Worm (Caenorhabditis elegans): ENCODE results near the gene M163.9.

The M163.9 gene

DNA sequence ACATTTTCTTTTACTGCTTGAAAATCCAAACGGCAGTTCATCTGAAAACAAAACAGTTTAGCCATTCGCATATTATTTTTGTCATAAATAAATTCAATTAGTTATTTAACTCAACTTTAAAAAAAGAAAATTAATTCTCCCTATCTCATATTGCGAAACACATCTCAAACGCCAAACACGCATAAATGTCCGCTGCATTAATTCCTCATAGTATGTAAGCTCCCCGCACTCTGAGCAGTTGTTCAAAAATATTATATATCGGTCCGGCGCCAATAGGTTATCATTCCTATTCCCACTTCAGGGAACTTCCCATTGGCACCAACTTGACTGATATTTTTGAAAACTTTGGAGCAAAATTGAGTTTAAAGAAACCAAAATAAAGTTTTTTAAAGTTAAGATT lies 8.8 kb downstream of the M163.9 start:
- no peak for TF ChIP-seq ceh-18 (tag; optimal IDR thresholded peaks at IDR 0.05)
- TF ChIP-seq ceh-19 (GFP tag; optimal IDR thresholded peaks at IDR 0.05): no peak
- no peak for TF ChIP-seq F13H6.1 (tag; optimal IDR thresholded peaks at IDR 0.05)
- TF ChIP-seq pat-9 (tag; optimal IDR thresholded peaks at IDR 0.05): no peak
- no peak for TF ChIP-seq ceh-14 (tag; optimal IDR thresholded peaks at IDR 0.05)
- TF ChIP-seq T23F11.4 (GFP tag; optimal IDR thresholded peaks at IDR 0.05): no peak
- TF ChIP-seq mec-3 (tag; optimal IDR thresholded peaks at IDR 0.05; ENCODE audit: borderline replicate concordance): no peak
- TF ChIP-seq pros-1 (tag; optimal IDR thresholded peaks at IDR 0.05): no peak
- no peak for TF ChIP-seq fax-1 (tag; optimal IDR thresholded peaks at IDR 0.05)
- no peak for TF ChIP-seq pqm-1 (tag; optimal IDR thresholded peaks at IDR 0.05)
- no peak for TF ChIP-seq unc-42 (tag; optimal IDR thresholded peaks at IDR 0.05)
- TF ChIP-seq tbx-2 (tag; optimal IDR thresholded peaks at IDR 0.05): no peak
- TF ChIP-seq lim-6 (tag; optimal IDR thresholded peaks at IDR 0.05): no peak
- TF ChIP-seq unc-3 (GFP tag; conservative IDR thresholded peaks at IDR 0.05): no peak
- TF ChIP-seq unc-3 (tag; optimal IDR thresholded peaks at IDR 0.05): no peak

ce11 chrX:14478743-14479428 lies 9.5 kb downstream of the M163.9 start, which contains the start of gene M163.11:
Gene M163.11, plus strand, starts transcription at chrX:14479378.
- TF ChIP-seq dve-1 (tag; optimal IDR thresholded peaks at IDR 0.05): peak; percentile 45
- TF ChIP-seq hlh-6 (tag; optimal IDR thresholded peaks at IDR 0.05): no peak

- TF ChIP-seq Y22D7AL.16 (tag; optimal IDR thresholded peaks at IDR 0.05) (no peak), sox-4 (tag; optimal IDR thresholded peaks at IDR 0.05) (peak; percentile 33), rnt-1 (tag; optimal IDR thresholded peaks at IDR 0.05) (peak; percentile 25), pha-2 (tag; optimal IDR thresholded peaks at IDR 0.05) (peak; percentile 17), ceh-2 (tag; optimal IDR thresholded peaks at IDR 0.05) (peak; percentile 4), ceh-14 (tag; optimal IDR thresholded peaks at IDR 0.05) (peak; percentile 11), unc-55 (GFP tag; optimal IDR thresholded peaks at IDR 0.05) (peak; percentile 23), ceh-45 (GFP tag; IDR thresholded peaks at IDR 0.05) (no peak), elt-2 (tag; optimal IDR thresholded peaks at IDR 0.05) (peak; percentile 72), nhr-232 (tag; optimal IDR thresholded peaks at IDR 0.05) (no peak), ceh-18 (tag; optimal IDR thresholded peaks at IDR 0.05) (peak; percentile 61), fkh-10 (GFP tag; optimal IDR thresholded peaks at IDR 0.05) (no peak), lim-6 (tag; optimal IDR thresholded peaks at IDR 0.05) (no peak), madf-2 (tag; optimal IDR thresholded peaks at IDR 0.05) (peak; percentile 48), ets-4 (tag; optimal IDR thresholded peaks at IDR 0.05) (no peak), F13H6.1 (tag; optimal IDR thresholded peaks at IDR 0.05) (peak; percentile 8), tbx-2 (tag; optimal IDR thresholded peaks at IDR 0.05) (peak; percentile 72), sdc-2 (tag; optimal IDR thresholded peaks at IDR 0.05) (peak; percentile 76), hlh-13 (GFP tag; optimal IDR thresholded peaks at IDR 0.05) (no peak), ceh-48 (tag; optimal IDR thresholded peaks at IDR 0.05) (peak; percentile 18), ceh-31 (tag; optimal IDR thresholded peaks at IDR 0.05) (peak; percentile 46), nfya-1 (tag; optimal IDR thresholded peaks at IDR 0.05) (peak; percentile 72), ahr-1 (tag; optimal IDR thresholded peaks at IDR 0.05) (no peak), ceh-9 (tag; optimal IDR thresholded peaks at IDR 0.05) (no peak), ceh-30 (tag; optimal IDR thresholded peaks at IDR 0.05) (no peak), C08G9.2 (tag; optimal IDR thresholded peaks at IDR 0.05) (no peak), pat-9 (tag; optimal IDR thresholded peaks at IDR 0.05) (peak; percentile 2), ceh-6 (GFP tag; optimal IDR thresholded peaks at IDR 0.05) (no peak), pros-1 (tag; optimal IDR thresholded peaks at IDR 0.05) (no peak), odd-2 (tag; optimal IDR thresholded peaks at IDR 0.05) (no peak), ceh-34 (tag; optimal IDR thresholded peaks at IDR 0.05) (peak; percentile 77), elt-4 (tag; optimal IDR thresholded peaks at IDR 0.05) (no peak), lin-11 (tag; optimal IDR thresholded peaks at IDR 0.05) (no peak), dmd-4 (tag; optimal IDR thresholded peaks at IDR 0.05; ENCODE audit: borderline replicate concordance) (peak; percentile 36), unc-86 (tag; optimal IDR thresholded peaks at IDR 0.05) (peak; percentile 40), ttx-3 (tag; optimal IDR thresholded peaks at IDR 0.05) (peak; percentile 41), ceh-24 (tag; optimal IDR thresholded peaks at IDR 0.05) (no peak), C38D4.7 (GFP tag; optimal IDR thresholded peaks at IDR 0.05) (peak; percentile 35)
Measured at ce11 chrX:14480248-14480647, 10.9 kb downstream of the M163.9 start, which contains the start of gene gfi-3. Gene gfi-3, plus strand, starts transcription at chrX:14480572.

Data from whole organism, late embryonic.